Worm (Caenorhabditis elegans): Measurements from ENCODE around the gene alh-1.
A peak's percentile ranks its signal among the peaks of the same experiment; 100 is the strongest.

Gene alh-1

ce11 chrIII:5094506-5094905 lies 16.9 kb downstream of the alh-1 start, which contains the start of gene F54D8.10 (continued):
- TF ChIP-seq madf-3 (GFP tag; IDR thresholded peaks at IDR 0.05) (no peak), nhr-90 (tag; optimal IDR thresholded peaks at IDR 0.05) (no peak), tbp1 (GFP tag; optimal IDR thresholded peaks at IDR 0.05) (no peak)

- TF ChIP-seq let-526 (GFP tag; IDR thresholded peaks at IDR 0.05) (no peak), K11D2.4 (GFP tag; IDR thresholded peaks at IDR 0.05) (no peak), hrde-1 (tag; optimal IDR thresholded peaks at IDR 0.05; ENCODE audit: borderline replicate concordance) (no peak), hsf-1 (GFP tag; IDR thresholded peaks at IDR 0.05) (no peak), F22D6.2 (tag; optimal IDR thresholded peaks at IDR 0.05) (no peak), cebp-2 (GFP tag; IDR thresholded peaks at IDR 0.05) (no peak), rpc-1 (optimal IDR thresholded peaks at IDR 0.05) (no peak), rpc-1 (tag; optimal IDR thresholded peaks at IDR 0.05) (no peak), F52B5.7 (tag; optimal IDR thresholded peaks at IDR 0.05) (no peak), rec-8 (tag; optimal IDR thresholded peaks at IDR 0.05) (no peak), nfya-1 (tag; optimal IDR thresholded peaks at IDR 0.05; ENCODE audit: borderline replicate concordance, insufficient read depth) (no peak), Y53G8AR.9 (GFP tag; conservative IDR thresholded peaks at IDR 0.05) (no peak), athp-1 (tag; optimal IDR thresholded peaks at IDR 0.05) (no peak), ztf-18 (tag; optimal IDR thresholded peaks at IDR 0.05) (no peak), cebp-1 (GFP tag; IDR thresholded peaks at IDR 0.05) (no peak), cebp-1 (tag; optimal IDR thresholded peaks at IDR 0.05) (no peak), F57C9.4 (tag; optimal IDR thresholded peaks at IDR 0.05) (no peak), snpc-3.4 (tag; optimal IDR thresholded peaks at IDR 0.05) (no peak), chd-7 (tag; optimal IDR thresholded peaks at IDR 0.05) (no peak)
These were observed 19.2 kb downstream of the alh-1 start for ce11 chrIII:5096741-5097140.

- TF ChIP-seq lsl-1 (GFP tag; optimal IDR thresholded peaks at IDR 0.05), result no peak
- TF ChIP-seq madf-6 (GFP tag; IDR thresholded peaks at IDR 0.05), result peak; percentile 74
- TF ChIP-seq ZK185.1 (tag; optimal IDR thresholded peaks at IDR 0.05; ENCODE audit: poor library complexity, severe bottlenecking), result no peak
- no peak for TF ChIP-seq somi-1 (GFP tag; optimal IDR thresholded peaks at IDR 0.05)
- TF ChIP-seq madf-8 (GFP tag; conservative IDR thresholded peaks at IDR 0.05), result peak; percentile 48; the same call in 1 of the 2 replicates
- TF ChIP-seq mel-28 (tag; optimal IDR thresholded peaks at IDR 0.05; ENCODE audit: borderline replicate concordance), result no peak
- peak; percentile 57 for TF ChIP-seq efl-1 (GFP tag; optimal IDR thresholded peaks at IDR 0.05)
- no peak for TF ChIP-seq F39B2.1 (GFP tag; IDR thresholded peaks at IDR 0.05)
- no peak for TF ChIP-seq lin-54 (GFP tag; optimal IDR thresholded peaks at IDR 0.05)
- no peak for TF ChIP-seq lin-26 (GFP tag; IDR thresholded peaks at IDR 0.05)
- TF ChIP-seq pha-4 (tag; optimal IDR thresholded peaks at IDR 0.05), result no peak
- no peak for TF ChIP-seq F23B12.7 (tag; optimal IDR thresholded peaks at IDR 0.05; ENCODE audit: insufficient read depth)
- TF ChIP-seq B0336.3 (GFP tag; IDR thresholded peaks at IDR 0.05), result no peak
- no peak for TF ChIP-seq ama-1 (optimal IDR thresholded peaks at IDR 0.05)
- no peak for TF ChIP-seq ama-1 (GFP tag; optimal IDR thresholded peaks at IDR 0.05)
- TF ChIP-seq bed-2 (GFP tag; IDR thresholded peaks at IDR 0.05), result no peak
- TF ChIP-seq ztf-28 (GFP tag; IDR thresholded peaks at IDR 0.05), result no peak
- TF ChIP-seq nhr-27 (tag; optimal IDR thresholded peaks at IDR 0.05), result no peak
- TF ChIP-seq repo-1 (tag; optimal IDR thresholded peaks at IDR 0.05), result no peak
These were observed 21.2 kb downstream of the alh-1 start for ce11 chrIII:5098740-5099276.

All from whole organism, young adult.